Fruit fly (Drosophila melanogaster) whole organism, embryonic: ENCODE results near the gene lqf.
A peak's percentile ranks its signal among the peaks of the same experiment; 100 is the strongest.

ENCODE experiments used
- Adf1 ChIP-seq: fragments of 200-800 bp; sonication (Bioruptor generic); IDR thresholded peaks from 2 replicates; pipeline ENCODE4 v1.3.6; 2022; ENCODE audit warnings: missing biosample characterization, missing genetic modification characterization
- CG10274 ChIP-seq: fragments of 200-800 bp; sonication (Bioruptor generic); optimal IDR thresholded peaks from 3 replicates; lab custom pipeline; 2017; ENCODE audit warnings: missing biosample characterization, mild to moderate bottlenecking, missing genetic modification characterization
- CG10654 ChIP-seq: fragments of 200-800 bp; sonication (Bioruptor generic); optimal IDR thresholded peaks from 2 replicates; lab custom pipeline; 2016; ENCODE audit warnings: missing biosample characterization, missing genetic modification characterization
- CG11085 ChIP-seq: fragments of 200-800 bp; sonication (Bioruptor generic); IDR thresholded peaks from 2 replicates; pipeline ENCODE4 v1.3.6; 2022; ENCODE audit warnings: missing biosample characterization, missing genetic modification characterization
- CG11696 ChIP-seq: fragments of 200-800 bp; sonication (Bioruptor generic); IDR thresholded peaks from 2 replicates; pipeline ENCODE4 v1.3.6; 2022; ENCODE audit warnings: missing biosample characterization, missing genetic modification characterization
- CG1233 ChIP-seq: fragments of 200-800 bp; sonication (Bioruptor generic); optimal IDR thresholded peaks from 4 replicates; lab custom pipeline; 2018; ENCODE audit warnings: missing biosample characterization, mild to moderate bottlenecking, missing genetic modification characterization
- CG12744 ChIP-seq: fragments of 200-800 bp; sonication (Bioruptor generic); optimal IDR thresholded peaks from 2 replicates; lab custom pipeline; 2016; ENCODE audit warnings: missing biosample characterization, missing genetic modification characterization
- CG13296 ChIP-seq: fragments of 200-800 bp; sonication (Bioruptor generic); optimal IDR thresholded peaks from 3 replicates; lab custom pipeline; 2018; ENCODE audit warnings: missing biosample characterization, mild to moderate bottlenecking, missing genetic modification characterization
- CG13775 ChIP-seq: fragments of 200-800 bp; sonication (Bioruptor generic); optimal IDR thresholded peaks from 3 replicates; lab custom pipeline; 2017; ENCODE audit warnings: missing biosample characterization, mild to moderate bottlenecking, missing genetic modification characterization
- CG14710 ChIP-seq: fragments of 200-800 bp; sonication (Bioruptor generic); optimal IDR thresholded peaks from 3 replicates; lab custom pipeline; 2019; ENCODE audit warnings: missing biosample characterization, mild to moderate bottlenecking, missing genetic modification characterization, moderate library complexity
- CG15011 ChIP-seq: fragments of 200-800 bp; sonication (Bioruptor generic); optimal IDR thresholded peaks from 3 replicates; lab custom pipeline; 2018; ENCODE audit warnings: missing biosample characterization, mild to moderate bottlenecking, missing genetic modification characterization
- CG1647 ChIP-seq: fragments of 200-800 bp; sonication (Bioruptor generic); optimal IDR thresholded peaks from 3 replicates; lab custom pipeline; 2016; ENCODE audit warnings: missing biosample characterization, missing genetic modification characterization
- CG17802 ChIP-seq: fragments of 200-800 bp; sonication (Bioruptor generic); optimal IDR thresholded peaks from 2 replicates; lab custom pipeline; 2018; ENCODE audit warnings: missing biosample characterization, mild to moderate bottlenecking, missing genetic modification characterization, moderate library complexity
- CG17912 ChIP-seq: fragments of 200-800 bp; sonication (Bioruptor generic); optimal IDR thresholded peaks from 2 replicates; lab custom pipeline; 2018; ENCODE audit warnings: missing biosample characterization, mild to moderate bottlenecking, missing genetic modification characterization
- CG1792 ChIP-seq: fragments of 200-800 bp; sonication (Bioruptor generic); optimal IDR thresholded peaks from 2 replicates; lab custom pipeline; 2016; ENCODE audit warnings: missing biosample characterization, missing genetic modification characterization
- CG18599 ChIP-seq: fragments of 200-800 bp; sonication (Bioruptor generic); optimal IDR thresholded peaks from 3 replicates; lab custom pipeline; 2017; ENCODE audit warnings: missing biosample characterization, missing genetic modification characterization, mild to moderate bottlenecking, moderate library complexity, missing genetic modification reagents
- CG18764 ChIP-seq: fragments of 200-800 bp; sonication (Bioruptor generic); optimal IDR thresholded peaks from 3 replicates; lab custom pipeline; 2016; ENCODE audit warnings: missing biosample characterization, missing genetic modification characterization
- CG30403 ChIP-seq: fragments of 200-800 bp; sonication (Bioruptor generic); optimal IDR thresholded peaks from 3 replicates; lab custom pipeline; 2016; ENCODE audit warnings: missing biosample characterization, missing genetic modification characterization
- CG32532 ChIP-seq: fragments of 200-800 bp; sonication (Bioruptor generic); IDR thresholded peaks from 2 replicates; pipeline ENCODE4 v1.3.6; 2022; ENCODE audit warnings: missing biosample characterization, missing genetic modification characterization
- CG42726 ChIP-seq: fragments of 200-800 bp; sonication (Bioruptor generic); IDR thresholded peaks from 2 replicates; pipeline ENCODE4 v1.3.6; 2022; ENCODE audit warnings: missing biosample characterization, missing genetic modification characterization; ENCODE audit not compliant: partially characterized antibody
- CG4282 ChIP-seq: fragments of 200-800 bp; sonication (Bioruptor generic); optimal IDR thresholded peaks from 2 replicates; lab custom pipeline; 2016; ENCODE audit warnings: missing biosample characterization, missing genetic modification characterization
- CG4820 ChIP-seq: fragments of 200-800 bp; sonication (Bioruptor generic); optimal IDR thresholded peaks from 3 replicates; lab custom pipeline; 2016; ENCODE audit warnings: missing biosample characterization, missing genetic modification characterization
- CG6272 ChIP-seq: fragments of 200-800 bp; sonication (Bioruptor generic); IDR thresholded peaks from 2 replicates; pipeline ENCODE4 v1.3.6; 2022; ENCODE audit warnings: missing biosample characterization, missing genetic modification characterization
- CG6765 ChIP-seq: fragments of 200-800 bp; sonication (Bioruptor generic); optimal IDR thresholded peaks from 3 replicates; lab custom pipeline; 2017; ENCODE audit warnings: missing biosample characterization, mild to moderate bottlenecking, missing genetic modification characterization
- CG9437 ChIP-seq: fragments of 200-800 bp; sonication (Bioruptor generic); optimal IDR thresholded peaks from 2 replicates; lab custom pipeline; 2018; ENCODE audit warnings: missing biosample characterization, mild to moderate bottlenecking, missing genetic modification characterization
- Dad ChIP-seq: fragments of 200-800 bp; sonication (Bioruptor generic); optimal IDR thresholded peaks from 3 replicates; lab custom pipeline; 2016; ENCODE audit warnings: missing biosample characterization, missing genetic modification characterization
- E2f1 ChIP-seq: fragments of 200-800 bp; sonication (Bioruptor generic); IDR thresholded peaks from 2 replicates; pipeline ENCODE4 v1.3.6; 2022; ENCODE audit warnings: missing biosample characterization, missing genetic modification characterization
- HmgD ChIP-seq: fragments of 200-800 bp; sonication (Bioruptor generic); optimal IDR thresholded peaks from 3 replicates; lab custom pipeline; 2016; ENCODE audit warnings: missing biosample characterization, missing genetic modification characterization
- Hr39 ChIP-seq: fragments of >200 bp; optimal IDR thresholded peaks from 2 replicates; lab custom pipeline; 2017
- NC2β ChIP-seq: fragments of 200-800 bp; sonication (Bioruptor generic); optimal IDR thresholded peaks from 2 replicates; lab custom pipeline; 2016; ENCODE audit warnings: missing biosample characterization, missing genetic modification characterization
- Nf-YB ChIP-seq: fragments of 200-800 bp; sonication (Bioruptor generic); optimal IDR thresholded peaks from 3 replicates; lab custom pipeline; 2019; ENCODE audit warnings: missing biosample characterization, mild to moderate bottlenecking, missing genetic modification characterization, moderate library complexity
- Oli ChIP-seq: fragments of 200-800 bp; sonication (Bioruptor generic); optimal IDR thresholded peaks from 2 replicates; lab custom pipeline; 2018; ENCODE audit warnings: missing biosample characterization, mild to moderate bottlenecking, missing genetic modification characterization, moderate library complexity
- Sox100B ChIP-seq: fragments of 200-800 bp; sonication (Bioruptor generic); optimal IDR thresholded peaks from 3 replicates; lab custom pipeline; 2018; ENCODE audit warnings: missing biosample characterization, mild to moderate bottlenecking, missing genetic modification characterization
- Sry-δ ChIP-seq: fragments of 200-800 bp; sonication (Bioruptor generic); optimal IDR thresholded peaks from 2 replicates; lab custom pipeline; 2016; ENCODE audit warnings: missing biosample characterization, missing genetic modification characterization
- Taf1 ChIP-seq: fragments of 200-800 bp; sonication (Bioruptor generic); IDR thresholded peaks from 2 replicates; pipeline ENCODE4 v1.3.6; 2022; ENCODE audit warnings: missing biosample characterization, missing genetic modification characterization
- ac ChIP-seq: fragments of 200-800 bp; sonication (Bioruptor generic); optimal IDR thresholded peaks from 3 replicates; lab custom pipeline; 2017; ENCODE audit warnings: missing biosample characterization, mild to moderate bottlenecking, missing genetic modification characterization
- ase ChIP-seq: fragments of 200-800 bp; sonication (Bioruptor generic); IDR thresholded peaks from 3 replicates; pipeline ENCODE4 v1.3.6; 2022; ENCODE audit warnings: missing biosample characterization, missing genetic modification characterization
- cg ChIP-seq: fragments of 200-800 bp; sonication (Bioruptor generic); optimal IDR thresholded peaks from 3 replicates; lab custom pipeline; 2019; ENCODE audit warnings: missing biosample characterization, mild to moderate bottlenecking, missing genetic modification characterization, moderate library complexity
- chinmo ChIP-seq: fragments of 200-800 bp; sonication (Bioruptor generic); IDR thresholded peaks from 4 replicates; pipeline ENCODE4 v1.3.6; 2022; ENCODE audit warnings: missing biosample characterization, missing genetic modification characterization; ENCODE audit not compliant: partially characterized antibody
- ci ChIP-seq: fragments of 200-800 bp; sonication (Bioruptor generic); IDR thresholded peaks from 3 replicates; pipeline ENCODE4 v1.3.6; 2022; ENCODE audit warnings: missing biosample characterization, missing genetic modification characterization
- danr ChIP-seq: fragments of 200-800 bp; sonication (Bioruptor generic); IDR thresholded peaks from 2 replicates; pipeline ENCODE4 v1.3.6; 2022; ENCODE audit warnings: missing biosample characterization, missing genetic modification characterization
- fd64A ChIP-seq: fragments of 200-800 bp; sonication (Bioruptor generic); optimal IDR thresholded peaks from 3 replicates; lab custom pipeline; 2018; ENCODE audit warnings: missing biosample characterization, mild to moderate bottlenecking, missing genetic modification characterization
- grn ChIP-seq: fragments of 200-800 bp; sonication (Bioruptor generic); optimal IDR thresholded peaks from 3 replicates; lab custom pipeline; 2017; ENCODE audit warnings: missing biosample characterization, missing genetic modification characterization
- lbe ChIP-seq: fragments of 200-800 bp; sonication (Bioruptor generic); optimal IDR thresholded peaks from 2 replicates; lab custom pipeline; 2016; ENCODE audit warnings: missing biosample characterization, mild to moderate bottlenecking, missing genetic modification characterization
- lilli ChIP-seq: fragments of 200-800 bp; sonication (Bioruptor generic); optimal IDR thresholded peaks from 3 replicates; lab custom pipeline; 2016; ENCODE audit warnings: missing biosample characterization, missing genetic modification characterization
- prd ChIP-seq, 3 experiments: fragments of >200 bp in 2 of 3; fragments of 200-800 bp in 1 of 3; sonication (Bioruptor generic) in 1 of 3; optimal IDR thresholded peaks in 2 of 3; IDR thresholded peaks in 1 of 3; 2 replicates in 2 of 3; 3 replicates in 1 of 3; pipeline versions ENCODE4 v1.3.6 to Lab custom; 2017 to 2022; ENCODE audit warnings: missing biosample characterization in 1 of 3, missing genetic modification characterization in 1 of 3
- pros ChIP-seq: fragments of 200-800 bp; sonication (Bioruptor generic); optimal IDR thresholded peaks from 3 replicates; lab custom pipeline; 2019; ENCODE audit warnings: missing biosample characterization, mild to moderate bottlenecking, missing genetic modification characterization, moderate library complexity
- seq ChIP-seq: fragments of 200-800 bp; sonication (Bioruptor generic); IDR thresholded peaks from 2 replicates; pipeline ENCODE4 v1.3.6; 2022; ENCODE audit warnings: missing biosample characterization, missing genetic modification characterization
- tap ChIP-seq: fragments of 200-800 bp; optimal IDR thresholded peaks from 3 replicates; lab custom pipeline; 2019; ENCODE audit warnings: missing biosample characterization, mild to moderate bottlenecking, missing genetic modification characterization, moderate library complexity
- tna ChIP-seq: fragments of 200-800 bp; sonication (Bioruptor generic); IDR thresholded peaks from 2 replicates; pipeline ENCODE4 v1.3.6; 2022; ENCODE audit warnings: missing biosample characterization, missing genetic modification characterization; ENCODE audit not compliant: partially characterized antibody
- z ChIP-seq: fragments of 200-800 bp; sonication (Bioruptor generic); IDR thresholded peaks from 3 replicates; pipeline ENCODE4 v1.3.6; 2022; ENCODE audit warnings: missing biosample characterization, missing genetic modification characterization
- zf30C ChIP-seq: fragments of 200-800 bp; sonication (Bioruptor generic); optimal IDR thresholded peaks from 3 replicates; lab custom pipeline; 2018; ENCODE audit warnings: missing biosample characterization, mild to moderate bottlenecking, missing genetic modification characterization

The lqf gene

dm6 chr3L:7521847-7522246, 6.7 kb upstream of the lqf start (continued):
- TF ChIP-seq lilli (GFP tag; lab: Kevin White, UChicago): no peak
- TF ChIP-seq E2f1 (GFP tag; lab: Robert Waterston, UW): peak; percentile 28; the same call in 1 of the 2 replicates
- no peak for TF ChIP-seq grn (GFP tag; lab: Kevin White, UChicago)
- no peak for TF ChIP-seq Sox100B (GFP tag; lab: Kevin White, UChicago)
- no peak for TF ChIP-seq CG13296 (GFP tag; lab: Kevin White, UChicago)
- no peak for TF ChIP-seq CG11085 (GFP tag; lab: Robert Waterston, UW)
- TF ChIP-seq fd64A: no peak
- no peak for TF ChIP-seq cg
- no peak for TF ChIP-seq CG15011
- TF ChIP-seq pros: no peak
- TF ChIP-seq CG4820 (GFP tag; lab: Kevin White, UChicago): no peak
- no peak for TF ChIP-seq CG18764
- no peak for TF ChIP-seq z (GFP tag; lab: Robert Waterston, UW)
- TF ChIP-seq seq (GFP tag; lab: Robert Waterston, UW): no peak
- no peak for TF ChIP-seq CG12744 (GFP tag; lab: Kevin White, UChicago)
- TF ChIP-seq CG1647 (GFP tag; lab: Kevin White, UChicago): no peak
- no peak for TF ChIP-seq CG42726
- no peak for TF ChIP-seq lbe
- TF ChIP-seq NC2β (GFP tag; lab: Kevin White, UChicago): no peak
- no peak for TF ChIP-seq CG4282
- TF ChIP-seq CG10274 (GFP tag; lab: Kevin White, UChicago): no peak
- no peak for TF ChIP-seq CG18599
- TF ChIP-seq Hr39 (lab: Kevin White, UChicago): no peak
- TF ChIP-seq CG11696 (GFP tag; lab: Robert Waterston, UW): no peak
- no peak for TF ChIP-seq CG6765
- no peak for TF ChIP-seq Adf1 (GFP tag; lab: Robert Waterston, UW)
- TF ChIP-seq Sry-δ (GFP tag; lab: Kevin White, UChicago): no peak
- TF ChIP-seq Oli (tag; lab: Kevin White, UChicago): peak; percentile 43
- peak; percentile 60; the same call in 1 of the 3 replicates for TF ChIP-seq ci
- no peak for TF ChIP-seq chinmo (GFP tag; lab: Robert Waterston, UW)
- TF ChIP-seq CG1233: no peak
- no peak for TF ChIP-seq HmgD (GFP tag; lab: Kevin White, UChicago)
- TF ChIP-seq CG32532 (GFP tag; lab: Robert Waterston, UW): no peak
- no peak for TF ChIP-seq ac (GFP tag; lab: Kevin White, UChicago)
- no peak for TF ChIP-seq CG6272 (GFP tag; lab: Robert Waterston, UW)
- no peak for TF ChIP-seq tna (GFP tag; lab: Robert Waterston, UW)
- TF ChIP-seq Dad (GFP tag; lab: Kevin White, UChicago): no peak
- TF ChIP-seq CG9437 (GFP tag; lab: Kevin White, UChicago): peak; percentile 21
- TF ChIP-seq CG1792 (GFP tag; lab: Kevin White, UChicago): no peak
- no peak for TF ChIP-seq tap (tag; lab: Kevin White, UChicago)
- TF ChIP-seq CG17802 (tag; lab: Kevin White, UChicago): no peak
- TF ChIP-seq ase: no peak
- peak; percentile 22 for TF ChIP-seq CG30403 (GFP tag; lab: Kevin White, UChicago)
- no peak for TF ChIP-seq Taf1 (GFP tag; lab: Robert Waterston, UW)
- no peak for TF ChIP-seq zf30C (GFP tag; lab: Kevin White, UChicago)
- TF ChIP-seq danr (GFP tag; lab: Robert Waterston, UW): no peak
- TF ChIP-seq CG10654 (GFP tag; lab: Kevin White, UChicago): no peak
- TF ChIP-seq CG14710 (tag; lab: Kevin White, UChicago): peak; percentile 46
- TF ChIP-seq CG13775 (GFP tag; lab: Kevin White, UChicago): no peak
- no peak for TF ChIP-seq CG17912 (GFP tag; lab: Kevin White, UChicago)
- TF ChIP-seq Nf-YB (GFP tag; lab: Kevin White, UChicago): no peak
- no peak for TF ChIP-seq prd (optimal IDR thresholded peaks at IDR 0.05; lab: Kevin White, UChicago)
- TF ChIP-seq prd (GFP tag; IDR thresholded peaks at IDR 0.05; lab: Robert Waterston, UW): peak; percentile 75
